Fruit fly (Drosophila melanogaster) whole organism, wandering third instar larva: ENCODE results near the gene CG1142.

Experiments used
- CG32264 ChIP-seq: fragments of 200-800 bp; sonication (Bioruptor generic); optimal IDR thresholded peaks from 2 replicates; lab custom pipeline; 2016; ENCODE audit warnings: missing biosample characterization, missing genetic modification characterization
- CrebA ChIP-seq: fragments of 200-800 bp; sonication (Bioruptor generic); optimal IDR thresholded peaks from 2 replicates; lab custom pipeline; 2016; ENCODE audit warnings: missing biosample characterization, mild to moderate bottlenecking, missing genetic modification characterization, borderline replicate concordance
- Hnf4 ChIP-seq: fragments of 200-800 bp; sonication (Bioruptor generic); optimal IDR thresholded peaks from 2 replicates; lab custom pipeline; 2016; ENCODE audit warnings: missing biosample characterization, mild to moderate bottlenecking, missing genetic modification characterization
- Sp1 ChIP-seq: fragments of 200-800 bp; sonication (Bioruptor generic); optimal IDR thresholded peaks from 3 replicates; lab custom pipeline; 2019; ENCODE audit warnings: missing biosample characterization, mild to moderate bottlenecking, missing genetic modification characterization, moderate library complexity
- br ChIP-seq: fragments of 200-800 bp; sonication (Bioruptor generic); optimal IDR thresholded peaks from 2 replicates; lab custom pipeline; 2016; ENCODE audit warnings: missing biosample characterization, missing genetic modification characterization
- fru ChIP-seq: fragments of 200-800 bp; sonication (Bioruptor generic); optimal IDR thresholded peaks from 3 replicates; lab custom pipeline; 2016; ENCODE audit warnings: missing biosample characterization, mild to moderate bottlenecking, missing genetic modification characterization
- h ChIP-seq: fragments of 200-800 bp; sonication (Bioruptor generic); optimal IDR thresholded peaks from 3 replicates; lab custom pipeline; 2016; ENCODE audit warnings: missing biosample characterization, mild to moderate bottlenecking, missing genetic modification characterization
- jim ChIP-seq: fragments of 175-275, 200-325 bp; sonication (Bioruptor generic); optimal IDR thresholded peaks from 2 replicates; lab custom pipeline; 2016; ENCODE audit warnings: missing biosample characterization, mild to moderate bottlenecking, missing genetic modification characterization
- pan ChIP-seq: fragments of >200 bp; optimal IDR thresholded peaks from 2 replicates; lab custom pipeline; 2017
- psq ChIP-seq: fragments of 200-800 bp; sonication (Bioruptor generic); optimal IDR thresholded peaks from 3 replicates; lab custom pipeline; 2017; ENCODE audit warnings: missing biosample characterization, mild to moderate bottlenecking, missing genetic modification characterization, moderate library complexity
- woc ChIP-seq: sonication (Bioruptor generic); optimal IDR thresholded peaks from 2 replicates; lab custom pipeline; 2016; ENCODE audit warnings: missing biosample characterization, mild to moderate bottlenecking, missing genetic modification characterization

DNA sequence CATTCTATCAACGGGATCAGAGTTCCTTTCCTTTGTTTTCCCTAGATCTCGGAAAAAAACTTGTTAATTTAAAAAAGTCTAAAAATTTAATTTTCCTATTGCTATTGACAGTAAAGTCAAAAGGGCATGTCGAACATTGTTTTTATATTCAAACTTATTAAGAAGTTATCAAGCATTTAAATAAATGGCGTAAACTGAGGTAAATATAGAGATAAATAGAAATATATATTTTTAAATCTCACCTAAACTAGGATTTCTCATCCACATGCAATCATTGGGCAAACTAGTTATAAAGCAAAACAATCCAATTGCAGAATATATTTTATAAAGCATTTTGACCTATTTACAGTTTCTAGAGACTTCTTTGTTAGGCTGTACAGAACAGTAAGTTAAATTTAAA, 45.8 kb upstream of the CG1142 start, which contains the start of gene Ubc84D:
- no peak for TF ChIP-seq Sp1 (GFP tag; lab: Kevin White, UChicago)
- no peak for TF ChIP-seq pan (lab: Kevin White, UChicago)
- TF ChIP-seq jim (GFP tag; lab: Kevin White, UChicago) = no peak
- no peak for TF ChIP-seq CG32264 (GFP tag; lab: Kevin White, UChicago)
- TF ChIP-seq fru (GFP tag; lab: Kevin White, UChicago) = no peak
- TF ChIP-seq woc = no peak
- TF ChIP-seq h (GFP tag; lab: Kevin White, UChicago) = no peak
- TF ChIP-seq psq = no peak
- no peak for TF ChIP-seq Hnf4
- no peak for TF ChIP-seq br (GFP tag; lab: Kevin White, UChicago)
- no peak for TF ChIP-seq CrebA
